Fruit fly (Drosophila melanogaster) whole organism: ENCODE results near the gene CG7276.

Experiments used
- CG8478 ChIP-seq: fragments of >200 bp; optimal IDR thresholded peaks from 2 replicates; lab custom pipeline; 2018; ENCODE audit warnings: inconsistent platforms
- EcR ChIP-seq, 2 experiments: fragments of >200 bp; optimal IDR thresholded peaks; 2 replicates each; lab custom pipeline; 2017; ENCODE audit warnings: missing biosample characterization in 2 of 2, missing genetic modification characterization in 2 of 2, missing genetic modification reagents in 2 of 2

- no peak for TF ChIP-seq EcR (GFP tag; optimal IDR thresholded peaks at IDR 0.05; lab: Kevin White, UChicago)
- TF ChIP-seq CG8478 (lab: Kevin White, UChicago) = no peak
These were observed 49.3 kb downstream of the CG7276 start for dm6 chr3L:15547187-15547790.
